Fruit fly (Drosophila melanogaster): Measurements from ENCODE around the gene narya.

The narya gene

DNA sequence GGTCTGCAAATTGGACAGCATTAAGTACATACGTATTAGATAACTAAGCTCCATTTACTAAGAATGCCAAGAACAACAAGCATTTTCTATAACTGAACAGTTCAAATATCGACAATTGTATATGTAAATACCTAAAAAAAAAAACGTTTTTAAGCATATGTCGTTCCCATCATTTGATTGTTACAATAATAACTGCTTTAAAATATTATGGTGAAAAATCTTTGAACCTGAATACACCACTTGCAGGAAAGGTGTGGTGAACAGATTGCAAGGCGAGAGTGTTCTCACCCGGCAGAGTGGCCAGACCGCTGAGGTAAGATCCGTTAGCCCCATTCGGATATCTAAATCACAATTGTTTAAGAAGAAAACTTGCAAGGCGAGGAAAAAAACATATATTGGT is at the start of gene narya:
narya (plus strand) TSS at position 301 of the 400 bp plus-strand sequence.
- TF ChIP-seq Hr96 (GFP tag; optimal IDR thresholded peaks at IDR 0.05) (no peak), ovo (GFP tag; optimal IDR thresholded peaks at IDR 0.05) (peak; percentile 44)

DNA sequence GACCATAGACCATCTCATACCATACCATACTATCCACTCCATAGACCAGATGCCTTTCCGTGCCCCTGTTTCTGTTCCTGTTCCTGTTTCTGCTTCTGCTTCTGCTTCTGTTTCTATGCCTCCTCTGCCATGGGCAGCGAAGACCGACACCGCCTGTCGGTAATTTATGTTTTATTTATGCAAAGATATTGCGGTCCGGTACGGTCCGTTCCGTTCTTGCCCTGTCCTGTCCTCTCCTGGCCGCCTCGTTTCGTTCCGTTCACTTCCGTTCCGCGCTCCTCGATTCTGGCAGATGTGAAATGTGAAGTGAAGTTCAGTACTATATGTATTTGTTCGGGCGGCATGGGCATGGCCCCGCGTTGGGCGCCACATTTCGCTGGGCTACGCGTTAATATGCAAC is 45.6 kb upstream of the narya start:
- no peak for TF ChIP-seq cic (GFP tag; optimal IDR thresholded peaks at IDR 0.05)

DNA sequence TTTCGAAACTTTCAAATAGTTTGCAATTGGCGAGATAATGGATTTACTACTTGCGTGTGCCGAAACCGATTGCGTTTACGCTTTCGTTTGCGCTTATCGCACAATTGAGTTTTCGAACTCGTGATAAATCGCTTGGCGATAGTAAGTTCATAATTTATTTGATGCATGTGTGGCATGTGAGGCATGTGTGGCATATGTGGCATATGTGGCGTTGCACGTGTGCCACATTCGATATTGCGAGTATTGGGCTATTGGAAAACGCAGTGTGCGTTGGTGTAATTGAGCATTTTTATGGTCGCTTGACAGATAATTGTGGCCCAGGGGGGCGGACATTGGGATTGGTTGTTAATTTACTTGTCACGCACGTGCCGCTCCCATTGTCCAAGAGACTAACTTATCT is 41.1 kb upstream of the narya start:
- no peak for TF ChIP-seq Crg-1 (GFP tag; optimal IDR thresholded peaks at IDR 0.05)
- TF ChIP-seq cic (GFP tag; optimal IDR thresholded peaks at IDR 0.05): no peak
- no peak for TF ChIP-seq Mnt (GFP tag; optimal IDR thresholded peaks at IDR 0.05)
- no peak for TF ChIP-seq toe (GFP tag; optimal IDR thresholded peaks at IDR 0.05)
- TF ChIP-seq CG33017 (tag; optimal IDR thresholded peaks at IDR 0.05): no peak
- no peak for TF ChIP-seq CG14711 (tag; optimal IDR thresholded peaks at IDR 0.05)
- no peak for TF ChIP-seq bab1 (GFP tag; optimal IDR thresholded peaks at IDR 0.05)
- no peak for TF ChIP-seq Clk (GFP tag; optimal IDR thresholded peaks at IDR 0.05)
- TF ChIP-seq Hr96 (GFP tag; optimal IDR thresholded peaks at IDR 0.05): no peak
- TF ChIP-seq tj (GFP tag; optimal IDR thresholded peaks at IDR 0.05): no peak
- TF ChIP-seq CG5204 (GFP tag; optimal IDR thresholded peaks at IDR 0.05): no peak
- no peak for TF ChIP-seq cnc (optimal IDR thresholded peaks at IDR 0.05)
- TF ChIP-seq CG11617 (GFP tag; optimal IDR thresholded peaks at IDR 0.05): no peak
- no peak for TF ChIP-seq pad (GFP tag; optimal IDR thresholded peaks at IDR 0.05)
- no peak for TF ChIP-seq ovo (GFP tag; optimal IDR thresholded peaks at IDR 0.05)
- TF ChIP-seq CG7045 (GFP tag; optimal IDR thresholded peaks at IDR 0.05): no peak

DNA sequence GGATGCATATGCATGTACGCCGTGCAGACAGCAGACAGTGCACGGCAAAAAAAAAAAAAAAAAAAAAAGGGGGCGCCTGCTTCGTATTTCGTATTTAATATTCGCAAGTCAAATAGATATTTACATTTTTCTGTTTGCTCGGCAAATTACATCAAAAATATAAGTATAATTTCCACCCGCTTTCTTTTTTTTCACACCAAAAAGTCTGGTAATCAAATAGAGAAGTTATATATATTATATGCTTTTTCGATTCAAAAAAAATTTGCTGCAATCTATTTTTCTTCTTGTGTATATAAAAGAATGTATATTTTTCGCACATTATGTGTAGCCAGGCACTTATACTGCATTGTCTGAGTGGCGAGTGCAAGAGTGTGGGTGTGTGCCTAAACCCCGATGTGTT is 26.6 kb upstream of the narya start:
- TF ChIP-seq CG1620 (GFP tag; optimal IDR thresholded peaks at IDR 0.05) (no peak), cic (GFP tag; optimal IDR thresholded peaks at IDR 0.05) (no peak), ovo (GFP tag; optimal IDR thresholded peaks at IDR 0.05) (no peak), CG7045 (GFP tag; optimal IDR thresholded peaks at IDR 0.05) (no peak)

DNA sequence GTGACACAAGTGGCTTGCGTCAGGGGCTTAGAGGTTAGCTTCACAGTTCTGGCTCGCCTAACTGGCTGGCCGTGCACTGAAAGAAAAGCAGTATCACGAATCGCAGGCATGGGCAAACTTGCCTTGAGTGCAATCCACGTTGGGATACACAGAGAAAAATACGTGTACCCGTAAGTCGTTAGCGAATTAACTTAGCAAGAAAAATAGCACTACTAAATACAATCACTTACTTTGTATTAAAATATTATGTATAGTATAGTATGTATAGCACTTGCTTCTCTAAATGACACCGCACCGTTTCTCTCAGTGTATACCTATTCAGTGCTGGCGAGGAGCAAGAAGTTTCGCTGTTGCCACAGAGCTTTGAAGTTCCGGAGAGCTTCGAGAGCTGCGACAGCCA is 21.7 kb upstream of the narya start:
- TF ChIP-seq Hr96 (GFP tag; optimal IDR thresholded peaks at IDR 0.05) (no peak), CG7101 (tag; optimal IDR thresholded peaks at IDR 0.05) (no peak), Mnt (GFP tag; optimal IDR thresholded peaks at IDR 0.05) (no peak), Clk (GFP tag; optimal IDR thresholded peaks at IDR 0.05) (no peak)

DNA sequence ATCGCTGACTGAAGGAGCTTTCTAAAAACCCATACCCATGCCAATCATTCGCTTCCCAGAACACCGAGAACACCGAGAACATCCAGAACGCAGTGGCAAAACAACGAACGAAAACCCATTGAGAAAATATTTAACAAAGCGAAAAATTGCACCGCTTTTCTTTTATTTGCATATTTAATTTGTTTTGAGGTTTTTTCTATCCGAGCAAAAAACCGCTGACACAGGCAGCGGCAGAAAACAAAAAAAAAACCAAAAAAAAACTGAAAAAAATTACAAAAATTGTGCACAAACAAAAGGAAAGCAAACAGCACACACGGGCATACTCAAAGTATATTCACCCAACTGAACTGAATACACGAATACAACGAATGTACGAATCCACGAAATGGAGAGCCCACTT is 13.2 kb upstream of the narya start:
- TF ChIP-seq tj (GFP tag; optimal IDR thresholded peaks at IDR 0.05): peak; percentile 95
- TF ChIP-seq pad (GFP tag; optimal IDR thresholded peaks at IDR 0.05): no peak
- no peak for TF ChIP-seq CG33017 (tag; optimal IDR thresholded peaks at IDR 0.05)
- no peak for TF ChIP-seq CG11617 (GFP tag; optimal IDR thresholded peaks at IDR 0.05)

DNA sequence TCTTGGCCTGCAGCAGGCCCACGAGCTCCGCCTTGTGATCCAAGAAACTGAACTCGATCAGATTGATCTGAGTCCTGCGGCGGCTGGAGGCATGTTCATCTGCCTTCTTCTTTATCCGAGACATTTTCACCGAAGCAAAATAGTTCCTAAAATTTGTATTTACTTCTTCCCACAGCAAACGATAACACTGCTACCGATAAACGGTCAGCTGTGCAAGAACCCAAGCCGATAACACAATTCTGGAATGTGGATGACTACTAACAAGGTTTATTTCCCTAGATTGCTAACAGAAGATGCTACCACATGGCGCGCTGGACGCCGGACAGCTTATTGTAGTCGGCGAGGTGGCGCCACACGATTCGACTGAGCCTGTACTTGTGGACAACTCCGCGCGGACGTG is 4.3 kb downstream of the narya start, which contains the start of gene CG32533:
CG32533 (minus strand) TSS at position 278 of the 400 bp plus-strand sequence.
- no peak for TF ChIP-seq CG7045 (GFP tag; optimal IDR thresholded peaks at IDR 0.05)
- no peak for TF ChIP-seq CG5204 (GFP tag; optimal IDR thresholded peaks at IDR 0.05)
- no peak for TF ChIP-seq Mnt (GFP tag; optimal IDR thresholded peaks at IDR 0.05)
- no peak for TF ChIP-seq CG14711 (tag; optimal IDR thresholded peaks at IDR 0.05)
- no peak for TF ChIP-seq CG33017 (tag; optimal IDR thresholded peaks at IDR 0.05)
- no peak for TF ChIP-seq toe (GFP tag; optimal IDR thresholded peaks at IDR 0.05)
- TF ChIP-seq CG12768 (GFP tag; optimal IDR thresholded peaks at IDR 0.05): no peak
- TF ChIP-seq CG1620 (GFP tag; optimal IDR thresholded peaks at IDR 0.05): no peak
- TF ChIP-seq bab1 (GFP tag; optimal IDR thresholded peaks at IDR 0.05): no peak
- TF ChIP-seq tj (GFP tag; optimal IDR thresholded peaks at IDR 0.05): no peak
- no peak for TF ChIP-seq ovo (GFP tag; optimal IDR thresholded peaks at IDR 0.05)
- no peak for TF ChIP-seq kay (GFP tag; ENCODE audit: borderline replicate concordance)
- TF ChIP-seq Clk (GFP tag; optimal IDR thresholded peaks at IDR 0.05): no peak
- TF ChIP-seq cnc (optimal IDR thresholded peaks at IDR 0.05): no peak
- no peak for TF ChIP-seq Crg-1 (GFP tag; optimal IDR thresholded peaks at IDR 0.05)

DNA sequence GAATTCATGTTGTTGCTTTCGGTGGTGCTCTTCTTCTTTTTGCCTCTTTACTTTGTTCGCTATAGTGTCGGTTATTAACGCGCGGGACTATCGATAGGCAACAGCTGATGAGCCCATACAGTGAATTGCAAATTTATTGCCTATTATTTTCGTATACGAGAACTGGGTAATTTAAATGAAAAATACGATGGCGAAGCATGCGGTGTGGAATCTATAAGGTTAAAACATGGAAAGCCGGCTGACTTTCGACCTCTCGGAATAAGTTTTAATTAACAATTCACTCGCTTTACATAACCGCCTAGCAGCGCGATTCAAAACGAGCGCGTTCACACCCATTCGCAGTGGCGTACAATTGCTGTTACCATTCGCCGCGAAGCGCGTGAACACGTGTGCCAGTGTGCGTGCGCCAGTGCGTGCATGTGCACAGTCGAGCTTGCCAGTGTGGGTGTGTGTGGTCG is 5.0 kb downstream of the narya start, which contains the start of the genes Naa15-16 and mRpS14:
Naa15-16 (plus strand) TSS at position 116 of the 458 bp plus-strand sequence.
mRpS14 (minus strand) TSS at position 370 of the 458 bp plus-strand sequence.
- TF ChIP-seq tj (GFP tag; optimal IDR thresholded peaks at IDR 0.05) (peak; percentile 71), CG11617 (GFP tag; optimal IDR thresholded peaks at IDR 0.05) (peak; percentile 43), cic (GFP tag; optimal IDR thresholded peaks at IDR 0.05) (peak; percentile 56), Mnt (GFP tag; optimal IDR thresholded peaks at IDR 0.05) (peak; percentile 100), ovo (GFP tag; optimal IDR thresholded peaks at IDR 0.05) (no peak), cnc (optimal IDR thresholded peaks at IDR 0.05) (peak; percentile 79 to 97), CG7045 (GFP tag; optimal IDR thresholded peaks at IDR 0.05) (no peak)

All from whole organism, adult.